Fruit fly (Drosophila melanogaster) whole organism, prepupa: ENCODE measurements around the gene Pmvk.

Experiments used
- Blimp-1 ChIP-seq: fragments of 200-800 bp; sonication (Bioruptor generic); optimal IDR thresholded peaks from 3 replicates; lab custom pipeline; 2017; ENCODE audit warnings: missing biosample characterization, missing genetic modification characterization, mild to moderate bottlenecking, moderate library complexity, missing genetic modification reagents
- CG10669 ChIP-seq: fragments of 200-800 bp; sonication (Bioruptor generic); optimal IDR thresholded peaks from 3 replicates; lab custom pipeline; 2018; ENCODE audit warnings: missing biosample characterization, mild to moderate bottlenecking, missing genetic modification characterization, moderate library complexity
- CG11294 ChIP-seq: fragments of 200-800 bp; sonication (Bioruptor generic); IDR thresholded peaks from 2 replicates; pipeline ENCODE4 v1.3.6; 2022; ENCODE audit warnings: missing biosample characterization, missing genetic modification characterization
- CG11762 ChIP-seq: fragments of 200-800 bp; sonication (Bioruptor generic); optimal IDR thresholded peaks from 3 replicates; lab custom pipeline; 2016; ENCODE audit warnings: missing biosample characterization, missing genetic modification characterization; ENCODE audit not compliant: insufficient read depth
- CG11902 ChIP-seq: fragments of 200-800 bp; sonication (Bioruptor generic); optimal IDR thresholded peaks from 3 replicates; lab custom pipeline; 2016; ENCODE audit warnings: missing biosample characterization, missing genetic modification characterization
- CG1621 ChIP-seq: fragments of 200-800 bp; sonication (Bioruptor generic); optimal IDR thresholded peaks from 3 replicates; lab custom pipeline; 2018; ENCODE audit warnings: missing biosample characterization, mild to moderate bottlenecking, missing genetic modification characterization
- CG16779 ChIP-seq: fragments of 200-800 bp; sonication (Bioruptor generic); optimal IDR thresholded peaks from 3 replicates; lab custom pipeline; 2017; ENCODE audit warnings: missing biosample characterization, mild to moderate bottlenecking, missing genetic modification characterization
- CG3032 ChIP-seq: fragments of 200-800 bp; optimal IDR thresholded peaks from 2 replicates; lab custom pipeline; 2019; ENCODE audit warnings: missing biosample characterization, mild to moderate bottlenecking, missing genetic modification characterization, moderate library complexity
- CG31627 ChIP-seq: fragments of 200-800 bp; sonication (Bioruptor generic); optimal IDR thresholded peaks from 3 replicates; lab custom pipeline; 2016; ENCODE audit warnings: missing biosample characterization, missing genetic modification characterization
- CG32006 ChIP-seq: fragments of 200-800 bp; sonication (Bioruptor generic); optimal IDR thresholded peaks from 3 replicates; lab custom pipeline; 2017; ENCODE audit warnings: missing biosample characterization, mild to moderate bottlenecking, missing genetic modification characterization
- CG34406 ChIP-seq: fragments of 200-800 bp; sonication (Bioruptor generic); optimal IDR thresholded peaks from 3 replicates; lab custom pipeline; 2016; ENCODE audit warnings: missing biosample characterization, missing genetic modification characterization
- CG3919 ChIP-seq: fragments of 200-800 bp; sonication (Bioruptor generic); optimal IDR thresholded peaks from 3 replicates; lab custom pipeline; 2016; ENCODE audit warnings: missing biosample characterization, missing genetic modification characterization
- CG6808 ChIP-seq: fragments of 200-800 bp; sonication (Bioruptor generic); optimal IDR thresholded peaks from 3 replicates; lab custom pipeline; 2017; ENCODE audit warnings: missing biosample characterization, missing genetic modification characterization, mild to moderate bottlenecking, moderate library complexity, missing genetic modification reagents
- CG6854 ChIP-seq: fragments of 200-800 bp; sonication (Bioruptor generic); optimal IDR thresholded peaks from 2 replicates; lab custom pipeline; 2017; ENCODE audit warnings: missing biosample characterization, mild to moderate bottlenecking, missing genetic modification characterization
- CG7368 ChIP-seq: fragments of 200-800 bp; sonication (Bioruptor generic); optimal IDR thresholded peaks from 3 replicates; lab custom pipeline; 2016; ENCODE audit warnings: missing biosample characterization, missing genetic modification characterization
- CG8119 ChIP-seq: fragments of 200-800 bp; sonication (Bioruptor generic); IDR thresholded peaks from 3 replicates; pipeline ENCODE4 v1.3.6; 2022; ENCODE audit warnings: missing biosample characterization, missing genetic modification characterization
- CG8319 ChIP-seq: fragments of 200-800 bp; sonication (Bioruptor generic); optimal IDR thresholded peaks from 3 replicates; lab custom pipeline; 2016; ENCODE audit warnings: missing biosample characterization, missing genetic modification characterization
- CG8632 ChIP-seq: fragments of 200-800 bp; sonication (Bioruptor generic); optimal IDR thresholded peaks from 3 replicates; lab custom pipeline; 2016; ENCODE audit warnings: missing biosample characterization, missing genetic modification characterization
- Eip75B ChIP-seq: fragments of 200-800 bp; sonication (Bioruptor generic); optimal IDR thresholded peaks from 3 replicates; lab custom pipeline; 2016; ENCODE audit warnings: missing biosample characterization, missing genetic modification characterization
- Eip78C ChIP-seq: fragments of 200-800 bp; sonication (Bioruptor generic); peaks from one replicate; lab custom pipeline; 2016; ENCODE audit warnings: missing biosample characterization, missing genetic modification characterization
- Eip93F ChIP-seq: fragments of 200-800 bp; sonication (Bioruptor generic); optimal IDR thresholded peaks from 2 replicates; lab custom pipeline; 2016; ENCODE audit warnings: missing biosample characterization, mild to moderate bottlenecking, missing genetic modification characterization
- Gug ChIP-seq: fragments of 200-800 bp; sonication (Bioruptor generic); IDR thresholded peaks from 2 replicates; pipeline ENCODE4 v1.3.6; 2022; ENCODE audit warnings: missing biosample characterization, missing genetic modification characterization
- Hr39 ChIP-seq: fragments of 200-800 bp; sonication (Bioruptor generic); optimal IDR thresholded peaks from 2 replicates; lab custom pipeline; 2016; ENCODE audit warnings: missing biosample characterization, missing genetic modification characterization
- Hr4 ChIP-seq: fragments of 200-800 bp; sonication (Bioruptor generic); optimal IDR thresholded peaks from 3 replicates; lab custom pipeline; 2016; ENCODE audit warnings: missing biosample characterization, missing genetic modification characterization
- Lpt ChIP-seq: fragments of 200-800 bp; sonication (Bioruptor generic); optimal IDR thresholded peaks from 3 replicates; lab custom pipeline; 2016; ENCODE audit warnings: missing biosample characterization, missing genetic modification characterization
- Met ChIP-seq: fragments of 200-800 bp; sonication (Bioruptor generic); optimal IDR thresholded peaks from 3 replicates; lab custom pipeline; 2016; ENCODE audit warnings: missing biosample characterization, missing genetic modification characterization
- OdsH ChIP-seq: fragments of 200-800 bp; sonication (Bioruptor generic); optimal IDR thresholded peaks from 3 replicates; lab custom pipeline; 2016; ENCODE audit warnings: missing biosample characterization, missing genetic modification characterization
- Smox ChIP-seq: fragments of 200-800 bp; sonication (Bioruptor generic); optimal IDR thresholded peaks from 3 replicates; lab custom pipeline; 2016; ENCODE audit warnings: missing biosample characterization, missing genetic modification characterization
- Sox102F ChIP-seq: fragments of 200-800 bp; sonication (Bioruptor generic); optimal IDR thresholded peaks from 2 replicates; lab custom pipeline; 2016; ENCODE audit warnings: missing biosample characterization, mild to moderate bottlenecking, missing genetic modification characterization
- achi ChIP-seq: fragments of 200-800 bp; sonication (Bioruptor generic); optimal IDR thresholded peaks from 3 replicates; lab custom pipeline; 2016; ENCODE audit warnings: missing biosample characterization, missing genetic modification characterization
- cyc ChIP-seq: fragments of 200-800 bp; sonication (Bioruptor generic); optimal IDR thresholded peaks from 3 replicates; lab custom pipeline; 2016; ENCODE audit warnings: missing biosample characterization, missing genetic modification characterization
- dac ChIP-seq: fragments of 200-800 bp; sonication (Bioruptor generic); optimal IDR thresholded peaks from 2 replicates; lab custom pipeline; 2017; ENCODE audit warnings: missing biosample characterization, mild to moderate bottlenecking, missing genetic modification characterization
- dsx ChIP-seq: fragments of 200-800 bp; optimal IDR thresholded peaks from 3 replicates; lab custom pipeline; 2019; ENCODE audit warnings: missing biosample characterization, mild to moderate bottlenecking, missing genetic modification characterization, moderate library complexity; ENCODE audit not compliant: poor library complexity, severe bottlenecking
- eg ChIP-seq: fragments of 200-800 bp; sonication (Bioruptor generic); IDR thresholded peaks from 3 replicates; pipeline ENCODE4 v1.3.6; 2022; ENCODE audit warnings: missing biosample characterization, missing genetic modification characterization
- esn ChIP-seq: fragments of 200-800 bp; sonication (Bioruptor generic); optimal IDR thresholded peaks from 2 replicates; lab custom pipeline; 2016; ENCODE audit warnings: missing biosample characterization, mild to moderate bottlenecking, missing genetic modification characterization, moderate library complexity
- fd59A ChIP-seq: fragments of 200-800 bp; sonication (Bioruptor generic); optimal IDR thresholded peaks from 2 replicates; lab custom pipeline; 2017; ENCODE audit warnings: missing biosample characterization, mild to moderate bottlenecking, missing genetic modification characterization, missing genetic modification reagents
- fd85E ChIP-seq: fragments of 200-800 bp; sonication (Bioruptor generic); optimal IDR thresholded peaks from 3 replicates; lab custom pipeline; 2016; ENCODE audit warnings: missing biosample characterization, missing genetic modification characterization
- fkh ChIP-seq: fragments of 200-800 bp; sonication (Bioruptor generic); optimal IDR thresholded peaks from 3 replicates; lab custom pipeline; 2017; ENCODE audit warnings: missing biosample characterization, mild to moderate bottlenecking, missing genetic modification characterization, moderate library complexity
- lz ChIP-seq: fragments of 200-800 bp; sonication (Bioruptor generic); optimal IDR thresholded peaks from 3 replicates; lab custom pipeline; 2016; ENCODE audit warnings: missing biosample characterization, missing genetic modification characterization
- net ChIP-seq: fragments of 200-800 bp; sonication (Bioruptor generic); optimal IDR thresholded peaks from 3 replicates; lab custom pipeline; 2016; ENCODE audit warnings: missing biosample characterization, missing genetic modification characterization
- pdm3 ChIP-seq: fragments of 200-800 bp; sonication (Bioruptor generic); optimal IDR thresholded peaks from 3 replicates; lab custom pipeline; 2016; ENCODE audit warnings: missing biosample characterization, missing genetic modification characterization
- spab ChIP-seq: fragments of 200-800 bp; sonication (Bioruptor generic); optimal IDR thresholded peaks from 2 replicates; lab custom pipeline; 2017; ENCODE audit warnings: missing biosample characterization, mild to moderate bottlenecking, missing genetic modification characterization, missing genetic modification reagents
- ss ChIP-seq, 2 experiments: fragments of 200-800 bp; sonication (Bioruptor generic); optimal IDR thresholded peaks; 2 replicates in 1 of 2; 3 replicates in 1 of 2; lab custom pipeline; 2017 to 2018; ENCODE audit warnings: mild to moderate bottlenecking in 2 of 2, missing biosample characterization in 2 of 2, missing genetic modification characterization in 2 of 2, moderate library complexity in 1 of 2
- topi ChIP-seq: fragments of 200-800 bp; sonication (Bioruptor generic); optimal IDR thresholded peaks from 3 replicates; lab custom pipeline; 2016; ENCODE audit warnings: missing biosample characterization, missing genetic modification characterization
- vri ChIP-seq: fragments of 200-800 bp; sonication (Bioruptor generic); optimal IDR thresholded peaks from 3 replicates; lab custom pipeline; 2016; ENCODE audit warnings: missing biosample characterization, mild to moderate bottlenecking, missing genetic modification characterization

Gene Pmvk

dm6 chr2L:19586436-19587333, 6.5 kb upstream of the Pmvk start, which contains the start of gene Lar (continued):
- peak; percentile 59 for TF ChIP-seq OdsH (GFP tag; lab: Kevin White, UChicago)
- TF ChIP-seq Eip75B (GFP tag; lab: Kevin White, UChicago), result peak; percentile 63
- TF ChIP-seq Blimp-1 (GFP tag; lab: Kevin White, UChicago), result no peak
- peak; percentile 47 for TF ChIP-seq CG3032 (tag; lab: Kevin White, UChicago)
- peak; percentile 71 for TF ChIP-seq Hr39
- TF ChIP-seq topi (GFP tag; lab: Kevin White, UChicago), result peak; percentile 45
- TF ChIP-seq CG16779 (tag; lab: Kevin White, UChicago), result no peak
- peak; percentile 69 for TF ChIP-seq cyc
- TF ChIP-seq CG8319 (GFP tag; lab: Kevin White, UChicago), result no peak
- TF ChIP-seq fd85E (GFP tag; lab: Kevin White, UChicago), result no peak
- no peak for TF ChIP-seq Eip78C
- no peak for TF ChIP-seq Sox102F
- peak; percentile 5 for TF ChIP-seq CG11762 (GFP tag; lab: Kevin White, UChicago)
- TF ChIP-seq ss (GFP tag; optimal IDR thresholded peaks at IDR 0.05; lab: Kevin White, UChicago), result no peak
- peak; percentile 26 for TF ChIP-seq Smox (GFP tag; lab: Kevin White, UChicago)
- peak; percentile 55 for TF ChIP-seq pdm3 (GFP tag; lab: Kevin White, UChicago)
- peak; percentile 67 for TF ChIP-seq CG31627
- TF ChIP-seq Met, result peak; percentile 55
- no peak for TF ChIP-seq dsx (GFP tag; lab: Kevin White, UChicago)
- no peak for TF ChIP-seq CG11294 (GFP tag; lab: Robert Waterston, UW)
- TF ChIP-seq CG1621, result no peak
- no peak for TF ChIP-seq fd59A (GFP tag; lab: Kevin White, UChicago)
- peak; percentile 63 for TF ChIP-seq lz (GFP tag; lab: Kevin White, UChicago)
- TF ChIP-seq eg, result peak; percentile 56
- no peak for TF ChIP-seq fkh

DNA sequence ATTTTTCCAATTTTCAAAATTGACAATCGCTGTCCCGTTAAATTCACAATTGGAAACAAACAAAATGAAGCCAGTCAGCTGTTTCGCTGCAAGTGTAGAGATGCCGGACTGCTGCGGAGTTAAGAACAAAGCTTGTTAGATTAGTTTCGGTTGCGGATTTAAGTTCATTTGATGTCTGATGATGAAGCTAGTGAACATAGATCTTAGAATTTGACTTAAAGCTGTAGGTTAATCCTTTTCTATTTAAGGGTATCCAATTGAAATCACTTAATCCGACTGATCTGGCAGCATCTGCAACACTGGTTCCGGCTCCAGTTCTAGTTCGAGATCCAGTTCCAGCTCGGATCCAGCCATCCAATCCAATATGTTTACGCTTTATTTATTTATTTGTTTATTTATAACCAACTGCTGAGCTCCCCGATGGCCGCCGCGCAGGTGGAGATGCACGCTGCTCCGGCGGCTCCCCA, 3.8 kb upstream of the Pmvk start, which contains the start of the genes PCNA2 and CG10366:
Gene PCNA2, minus strand, starts transcription at position 65 of the 467 bp plus-strand sequence.
Gene CG10366, plus strand, starts transcription at position 310 of the 467 bp plus-strand sequence.
- TF ChIP-seq CG7368 (GFP tag; lab: Kevin White, UChicago), result peak; percentile 47
- no peak for TF ChIP-seq fd85E (GFP tag; lab: Kevin White, UChicago)
- TF ChIP-seq vri (GFP tag; lab: Kevin White, UChicago), result no peak
- TF ChIP-seq CG11902 (GFP tag; lab: Kevin White, UChicago), result peak; percentile 40
- peak; percentile 64 for TF ChIP-seq topi (GFP tag; lab: Kevin White, UChicago)
- peak; percentile 82 for TF ChIP-seq Hr39
- TF ChIP-seq CG6854 (GFP tag; lab: Kevin White, UChicago), result no peak
- TF ChIP-seq net (GFP tag; lab: Kevin White, UChicago), result peak; percentile 46
- TF ChIP-seq CG11762 (GFP tag; lab: Kevin White, UChicago), result peak; percentile 23
- peak; percentile 74 for TF ChIP-seq Eip78C
- peak; percentile 69 for TF ChIP-seq pdm3 (GFP tag; lab: Kevin White, UChicago)
- TF ChIP-seq CG8119, result no peak
- peak; percentile 58 for TF ChIP-seq Hr4 (GFP tag; lab: Kevin White, UChicago)
- TF ChIP-seq CG32006 (GFP tag; lab: Kevin White, UChicago), result peak; percentile 38
- TF ChIP-seq Gug, result no peak; the same call in 1 of the 2 replicates
- TF ChIP-seq spab, result no peak
- no peak for TF ChIP-seq dac
- TF ChIP-seq esn, result peak; percentile 74
- TF ChIP-seq cyc, result peak; percentile 70
- TF ChIP-seq CG6808 (GFP tag; lab: Kevin White, UChicago), result no peak
- no peak for TF ChIP-seq Eip93F (GFP tag; lab: Kevin White, UChicago)
- no peak; the same call in 2 of the 3 replicates for TF ChIP-seq eg
- TF ChIP-seq Lpt (GFP tag; lab: Kevin White, UChicago), result peak; percentile 14
- TF ChIP-seq fkh, result peak; percentile 91
- no peak for TF ChIP-seq CG8632 (GFP tag; lab: Kevin White, UChicago)
- TF ChIP-seq CG11294 (GFP tag; lab: Robert Waterston, UW), result no peak
- TF ChIP-seq Eip75B (GFP tag; lab: Kevin White, UChicago), result peak; percentile 50
- TF ChIP-seq Sox102F, result no peak
- TF ChIP-seq lz (GFP tag; lab: Kevin White, UChicago), result peak; percentile 68
- TF ChIP-seq CG3919, result peak; percentile 66
- TF ChIP-seq CG3032 (tag; lab: Kevin White, UChicago), result peak; percentile 64
- peak; percentile 68 for TF ChIP-seq achi (GFP tag; lab: Kevin White, UChicago)
- peak; percentile 56 for TF ChIP-seq Met
- TF ChIP-seq OdsH (GFP tag; lab: Kevin White, UChicago), result peak; percentile 69
- peak; percentile 46 for TF ChIP-seq CG34406
- peak in 1 of 2 experiments; percentile 27 for TF ChIP-seq ss (GFP tag; optimal IDR thresholded peaks at IDR 0.05; lab: Kevin White, UChicago)
- TF ChIP-seq CG10669 (GFP tag; lab: Kevin White, UChicago), result peak; percentile 13
